Worm (Caenorhabditis elegans) whole organism, L4/young adult: ENCODE measurements around the gene lntl-1.

Experiments used
- W03F9.2 ChIP-seq: fragments of 150-350 bp; optimal IDR thresholded peaks from 2 replicates; lab custom pipeline; 2014; ENCODE audit warnings: missing biosample characterization, missing genetic modification characterization
- dao-5 ChIP-seq: sonication (generic microtip); optimal IDR thresholded peaks from 2 replicates; lab custom pipeline; 2016; ENCODE audit warnings: missing genotype, missing genetic modification characterization, moderate library complexity, missing compliant biosample characterization
- him-1 ChIP-seq: sonication (generic microtip); optimal IDR thresholded peaks from 2 replicates; lab custom pipeline; 2016; ENCODE audit warnings: missing genotype, missing genetic modification reagents, missing genetic modification characterization, missing compliant biosample characterization

ce11 chrIV:5795495-5795894 is 11.4 kb downstream of the lntl-1 start:
- TF ChIP-seq him-1 (no peak), dao-5 (tag; lab: Kevin White, UChicago) (no peak), W03F9.2 (tag; lab: Kevin White, UChicago) (no peak)
